Fruit fly (Drosophila melanogaster) whole organism, embryonic: ENCODE measurements around the gene Spn28Db.

ENCODE experiments used
- ATbp ChIP-seq: fragments of 200-800 bp; sonication (Bioruptor generic); optimal IDR thresholded peaks from 2 replicates; lab custom pipeline; 2017; ENCODE audit warnings: missing biosample characterization, mild to moderate bottlenecking, missing genetic modification characterization, missing genetic modification reagents
- Abd-B ChIP-seq: fragments of 200-800 bp; sonication (Bioruptor generic); optimal IDR thresholded peaks from 2 replicates; lab custom pipeline; 2018; ENCODE audit warnings: missing biosample characterization, mild to moderate bottlenecking, missing genetic modification characterization, moderate library complexity
- Adf1 ChIP-seq: fragments of 200-800 bp; sonication (Bioruptor generic); IDR thresholded peaks from 2 replicates; pipeline ENCODE4 v1.3.6; 2022; ENCODE audit warnings: missing biosample characterization, missing genetic modification characterization
- Antp ChIP-seq: fragments of 200-800 bp; sonication (Bioruptor generic); optimal IDR thresholded peaks from 3 replicates; lab custom pipeline; 2016; ENCODE audit warnings: missing biosample characterization, missing genetic modification characterization
- CG10147 ChIP-seq: fragments of 200-800 bp; sonication (Bioruptor generic); optimal IDR thresholded peaks from 2 replicates; lab custom pipeline; 2019; ENCODE audit warnings: missing biosample characterization, mild to moderate bottlenecking, missing genetic modification characterization, moderate library complexity
- CG10366 ChIP-seq: fragments of 200-800 bp; sonication (Bioruptor generic); IDR thresholded peaks from 2 replicates; pipeline ENCODE4 v1.3.6; 2022; ENCODE audit warnings: missing biosample characterization, missing genetic modification characterization
- CG11093 ChIP-seq: fragments of 200-800 bp; sonication (Bioruptor generic); IDR thresholded peaks from 3 replicates; pipeline ENCODE4 v1.3.6; 2022; ENCODE audit warnings: missing biosample characterization, missing genetic modification characterization
- CG12299 ChIP-seq: fragments of 200-800 bp; sonication (Bioruptor generic); optimal IDR thresholded peaks from 2 replicates; lab custom pipeline; 2018; ENCODE audit warnings: missing biosample characterization, mild to moderate bottlenecking, missing genetic modification characterization
- CG12942 ChIP-seq: fragments of 200-800 bp; sonication (Bioruptor generic); optimal IDR thresholded peaks from 3 replicates; lab custom pipeline; 2016; ENCODE audit warnings: missing biosample characterization, missing genetic modification characterization
- CG13287 ChIP-seq: fragments of 200-800 bp; sonication (Bioruptor generic); IDR thresholded peaks from 2 replicates; pipeline ENCODE4 v1.3.6; 2022; ENCODE audit warnings: missing biosample characterization, missing genetic modification characterization; ENCODE audit not compliant: partially characterized antibody
- CG14965 ChIP-seq: fragments of 200-800 bp; sonication (Bioruptor generic); optimal IDR thresholded peaks from 2 replicates; lab custom pipeline; 2016; ENCODE audit warnings: missing biosample characterization, missing genetic modification characterization, borderline replicate concordance
- CG1529 ChIP-seq: fragments of 200-800 bp; sonication (Bioruptor generic); optimal IDR thresholded peaks from 3 replicates; lab custom pipeline; 2018; ENCODE audit warnings: missing biosample characterization, missing genetic modification characterization
- CG15479 ChIP-seq: fragments of 200-800 bp; sonication (Bioruptor generic); optimal IDR thresholded peaks from 3 replicates; lab custom pipeline; 2019; ENCODE audit warnings: missing biosample characterization, mild to moderate bottlenecking, missing genetic modification characterization, moderate library complexity
- CG34224 ChIP-seq: fragments of 200-800 bp; sonication (Bioruptor generic); IDR thresholded peaks from 3 replicates; pipeline ENCODE4 v1.3.6; 2022; ENCODE audit warnings: missing biosample characterization, missing genetic modification characterization; ENCODE audit not compliant: partially characterized antibody
- CG4328 ChIP-seq: fragments of 200-800 bp; sonication (Bioruptor generic); optimal IDR thresholded peaks from 3 replicates; lab custom pipeline; 2017; ENCODE audit warnings: missing biosample characterization, missing genetic modification reagents, missing genetic modification characterization
- CG6689 ChIP-seq: fragments of 200-800 bp; sonication (Bioruptor generic); IDR thresholded peaks from 2 replicates; pipeline ENCODE4 v1.3.6; 2022; ENCODE audit warnings: missing biosample characterization, missing genetic modification characterization
- CG6765 ChIP-seq: fragments of 200-800 bp; sonication (Bioruptor generic); optimal IDR thresholded peaks from 3 replicates; lab custom pipeline; 2017; ENCODE audit warnings: missing biosample characterization, mild to moderate bottlenecking, missing genetic modification characterization
- CG7987 ChIP-seq: fragments of 200-800 bp; sonication (Bioruptor generic); optimal IDR thresholded peaks from 2 replicates; lab custom pipeline; 2018; ENCODE audit warnings: missing biosample characterization, mild to moderate bottlenecking, missing genetic modification characterization, moderate library complexity
- CG8359 ChIP-seq: fragments of 200-800 bp; sonication (Bioruptor generic); optimal IDR thresholded peaks from 2 replicates; lab custom pipeline; 2017; ENCODE audit warnings: missing biosample characterization, mild to moderate bottlenecking, missing genetic modification characterization, borderline replicate concordance
- Dfd ChIP-seq, 2 experiments: fragments of >200 bp; optimal IDR thresholded peaks; 2 replicates each; lab custom pipeline; 2017; ENCODE audit warnings: missing biosample characterization in 2 of 2, missing genetic modification characterization in 2 of 2
- Dip2 ChIP-seq: fragments of 200-800 bp; sonication (Bioruptor generic); IDR thresholded peaks from 2 replicates; pipeline ENCODE4 v1.3.6; 2022; ENCODE audit warnings: missing biosample characterization, missing genetic modification characterization
- Dll ChIP-seq: fragments of 200-800 bp; sonication (Bioruptor generic); IDR thresholded peaks from 4 replicates; pipeline ENCODE4 v1.3.6; 2022; ENCODE audit warnings: missing biosample characterization, missing genetic modification characterization; ENCODE audit not compliant: partially characterized antibody
- Doc3 ChIP-seq: fragments of 200-800 bp; sonication (Bioruptor generic); IDR thresholded peaks from 3 replicates; pipeline ENCODE4 v1.3.6; 2022; ENCODE audit warnings: missing biosample characterization, missing genetic modification characterization; ENCODE audit not compliant: partially characterized antibody
- HLH3B ChIP-seq: fragments of 200-800 bp; sonication (Bioruptor generic); IDR thresholded peaks from 2 replicates; pipeline ENCODE4 v1.3.6; 2022; ENCODE audit warnings: missing biosample characterization, missing genetic modification characterization
- HLHmδ ChIP-seq: fragments of 200-800 bp; sonication (Bioruptor generic); optimal IDR thresholded peaks from 2 replicates; lab custom pipeline; 2018; ENCODE audit warnings: missing biosample characterization, mild to moderate bottlenecking, missing genetic modification characterization, moderate library complexity
- Hr39 ChIP-seq: fragments of >200 bp; optimal IDR thresholded peaks from 2 replicates; lab custom pipeline; 2017
- Pdp1 ChIP-seq, 2 experiments: fragments of 200-800 bp; sonication (Bioruptor generic); optimal IDR thresholded peaks; 3 replicates each; lab custom pipeline; 2016; ENCODE audit warnings: missing biosample characterization in 2 of 2, missing genetic modification characterization in 2 of 2, mild to moderate bottlenecking in 1 of 2, moderate library complexity in 1 of 2
- Rfx ChIP-seq: fragments of 200-800 bp; sonication (Bioruptor generic); IDR thresholded peaks from 2 replicates; pipeline ENCODE4 v1.3.6; 2022; ENCODE audit warnings: missing biosample characterization, missing genetic modification characterization
- Scr ChIP-seq: fragments of 200-800 bp; sonication (Bioruptor generic); IDR thresholded peaks from 2 replicates; pipeline ENCODE4 v1.3.6; 2022; ENCODE audit warnings: missing biosample characterization, missing genetic modification characterization; ENCODE audit not compliant: partially characterized antibody
- Sox102F ChIP-seq: fragments of 200-800 bp; sonication (Bioruptor generic); optimal IDR thresholded peaks from 2 replicates; lab custom pipeline; 2018; ENCODE audit warnings: missing biosample characterization, mild to moderate bottlenecking, missing genetic modification characterization, moderate library complexity
- Xrp1 ChIP-seq: fragments of 200-800 bp; sonication (Bioruptor generic); IDR thresholded peaks from 2 replicates; pipeline ENCODE4 v1.3.6; 2022; ENCODE audit warnings: missing biosample characterization, missing genetic modification characterization
- aop ChIP-seq: fragments of 200-800 bp; sonication (Bioruptor generic); IDR thresholded peaks from 2 replicates; pipeline ENCODE4 v1.3.6; 2022; ENCODE audit warnings: missing biosample characterization, missing genetic modification characterization
- bcd ChIP-seq: fragments of 200-800 bp; sonication (Bioruptor generic); optimal IDR thresholded peaks from 2 replicates; lab custom pipeline; 2017; ENCODE audit warnings: missing biosample characterization, mild to moderate bottlenecking, missing genetic modification characterization
- bowl ChIP-seq: fragments of 200-800 bp; sonication (Bioruptor generic); IDR thresholded peaks from 2 replicates; pipeline ENCODE4 v1.3.6; 2022; ENCODE audit warnings: missing biosample characterization, missing genetic modification characterization
- br ChIP-seq: fragments of >200 bp; optimal IDR thresholded peaks from 2 replicates; lab custom pipeline; 2017
- dan ChIP-seq: fragments of 200-800 bp; sonication (Bioruptor generic); IDR thresholded peaks from 2 replicates; pipeline ENCODE4 v1.3.6; 2022; ENCODE audit warnings: missing biosample characterization, missing genetic modification characterization
- eve ChIP-seq, 2 experiments: fragments of >200 bp; optimal IDR thresholded peaks; 2 replicates each; lab custom pipeline; 2017; ENCODE audit warnings: missing biosample characterization in 2 of 2, missing genetic modification characterization in 2 of 2
- gro ChIP-seq: fragments of 200-800 bp; sonication (Bioruptor generic); optimal IDR thresholded peaks from 2 replicates; lab custom pipeline; 2016; ENCODE audit warnings: missing biosample characterization, missing genetic modification characterization
- hbn ChIP-seq: fragments of 200-800 bp; sonication (Bioruptor generic); IDR thresholded peaks from 2 replicates; pipeline ENCODE4 v1.3.6; 2022; ENCODE audit warnings: missing biosample characterization, missing genetic modification characterization; ENCODE audit not compliant: partially characterized antibody
- kah ChIP-seq: fragments of 200-800 bp; sonication (Bioruptor generic); optimal IDR thresholded peaks from 2 replicates; lab custom pipeline; 2018; ENCODE audit warnings: missing biosample characterization, mild to moderate bottlenecking, missing genetic modification characterization
- nerfin-1 ChIP-seq: fragments of 200-800 bp; sonication (Bioruptor generic); optimal IDR thresholded peaks from 3 replicates; lab custom pipeline; 2019; ENCODE audit warnings: missing biosample characterization, mild to moderate bottlenecking, missing genetic modification characterization, moderate library complexity
- otp ChIP-seq: fragments of 200-800 bp; sonication (Bioruptor generic); IDR thresholded peaks from 3 replicates; pipeline ENCODE4, ENCODE4 v1.3.6; 2022; ENCODE audit warnings: missing biosample characterization, missing genetic modification characterization
- p53 ChIP-seq: fragments of 200-800 bp; sonication (Bioruptor generic); optimal IDR thresholded peaks from 2 replicates; lab custom pipeline; 2016; ENCODE audit warnings: missing biosample characterization, missing genetic modification characterization
- pb ChIP-seq: fragments of 200-800 bp; sonication (Bioruptor generic); optimal IDR thresholded peaks from 3 replicates; lab custom pipeline; 2016; ENCODE audit warnings: missing biosample characterization, missing genetic modification characterization
- psq ChIP-seq: fragments of 200-800 bp; sonication (Bioruptor generic); optimal IDR thresholded peaks from 2 replicates; lab custom pipeline; 2017; ENCODE audit warnings: missing biosample characterization, missing genetic modification characterization
- sd ChIP-seq: fragments of 200-800 bp; sonication (Bioruptor generic); optimal IDR thresholded peaks from 3 replicates; lab custom pipeline; 2018; ENCODE audit warnings: missing biosample characterization, mild to moderate bottlenecking, missing genetic modification characterization, moderate library complexity
- sens-2 ChIP-seq: fragments of 200-800 bp; sonication (Bioruptor generic); IDR thresholded peaks from 2 replicates; pipeline ENCODE4 v1.3.6; 2022; ENCODE audit warnings: missing biosample characterization, missing genetic modification characterization
- shn ChIP-seq: fragments of 200-800 bp; sonication (Bioruptor generic); optimal IDR thresholded peaks from 3 replicates; lab custom pipeline; 2016; ENCODE audit warnings: missing biosample characterization, missing genetic modification characterization
- sima ChIP-seq: fragments of 200-800 bp; sonication (Bioruptor generic); optimal IDR thresholded peaks from 2 replicates; lab custom pipeline; 2016; ENCODE audit warnings: missing biosample characterization, missing genetic modification characterization
- sr ChIP-seq: fragments of 200-800 bp; sonication (Bioruptor generic); IDR thresholded peaks from 3 replicates; pipeline ENCODE4 v1.3.6; 2022; ENCODE audit warnings: missing biosample characterization, missing genetic modification characterization
- tin ChIP-seq: fragments of 200-800 bp; sonication (Bioruptor generic); optimal IDR thresholded peaks from 3 replicates; lab custom pipeline; 2016; ENCODE audit warnings: missing biosample characterization, missing genetic modification characterization
- vnd ChIP-seq: fragments of 200-800 bp; sonication (Bioruptor generic); IDR thresholded peaks from 3 replicates; pipeline ENCODE4 v1.3.6; 2022; ENCODE audit warnings: missing biosample characterization, missing genetic modification characterization; ENCODE audit not compliant: partially characterized antibody

Gene Spn28Db

DNA sequence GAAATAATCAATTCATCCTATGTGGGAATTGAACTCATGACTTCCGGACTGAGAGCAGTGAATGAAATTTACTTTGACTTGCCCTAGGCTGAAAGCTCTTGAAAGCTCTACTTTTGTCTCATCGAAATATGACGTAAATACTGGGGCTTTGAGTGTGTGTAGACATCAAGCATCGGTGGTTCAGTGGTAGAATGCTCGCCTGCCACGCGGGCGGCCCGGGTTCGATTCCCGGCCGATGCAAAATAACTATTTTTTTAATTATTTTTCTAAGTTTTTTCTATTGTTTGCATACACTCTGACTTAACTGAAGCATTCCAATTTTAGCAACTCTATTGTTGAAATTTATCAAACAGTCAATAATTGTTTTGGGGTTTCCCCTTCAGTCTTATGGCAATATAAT lies 17.8 kb downstream of the Spn28Db start:
- TF ChIP-seq p53 (GFP tag; lab: Kevin White, UChicago): no peak
- TF ChIP-seq Dip2 (GFP tag; lab: Robert Waterston, UW): no peak
- no peak for TF ChIP-seq Sox102F
- no peak for TF ChIP-seq shn (GFP tag; lab: Kevin White, UChicago)
- no peak for TF ChIP-seq sens-2
- TF ChIP-seq bcd (GFP tag; lab: Kevin White, UChicago): no peak
- no peak for TF ChIP-seq Hr39
- no peak for TF ChIP-seq nerfin-1 (tag; lab: Kevin White, UChicago)
- no peak for TF ChIP-seq CG12299
- no peak for TF ChIP-seq tin (GFP tag; lab: Kevin White, UChicago)
- no peak for TF ChIP-seq sima (GFP tag; lab: Kevin White, UChicago)
- no peak for TF ChIP-seq Antp (GFP tag; lab: Kevin White, UChicago)
- no peak for TF ChIP-seq dan (GFP tag; lab: Robert Waterston, UW)
- TF ChIP-seq kah (GFP tag; lab: Kevin White, UChicago): no peak
- TF ChIP-seq Dll (GFP tag; lab: Robert Waterston, UW): peak; percentile 61; the same call in 3 of the 4 replicates
- TF ChIP-seq CG6765: no peak
- peak; percentile 70 for TF ChIP-seq Scr
- no peak for TF ChIP-seq bowl
- TF ChIP-seq CG34224 (GFP tag; lab: Robert Waterston, UW): peak; percentile 70
- no peak for TF ChIP-seq CG11093 (GFP tag; lab: Robert Waterston, UW)
- no peak for TF ChIP-seq Pdp1 (GFP tag; optimal IDR thresholded peaks at IDR 0.05; lab: Kevin White, UChicago)
- TF ChIP-seq ATbp: no peak
- TF ChIP-seq Adf1 (GFP tag; lab: Robert Waterston, UW): no peak
- peak; percentile 84 for TF ChIP-seq vnd
- no peak for TF ChIP-seq CG15479 (GFP tag; lab: Kevin White, UChicago)
- TF ChIP-seq CG10147 (GFP tag; lab: Kevin White, UChicago): no peak
- TF ChIP-seq CG1529 (GFP tag; lab: Kevin White, UChicago): no peak
- TF ChIP-seq CG4328 (GFP tag; lab: Kevin White, UChicago): no peak
- TF ChIP-seq aop (GFP tag; lab: Robert Waterston, UW): no peak
- TF ChIP-seq hbn (GFP tag; lab: Robert Waterston, UW): no peak; the same call in 1 of the 2 replicates
- TF ChIP-seq eve (GFP tag; optimal IDR thresholded peaks at IDR 0.05; lab: Kevin White, UChicago): no peak
- TF ChIP-seq Rfx (GFP tag; lab: Robert Waterston, UW): peak; percentile 18; the same call in 1 of the 2 replicates
- TF ChIP-seq br (lab: Kevin White, UChicago): no peak
- TF ChIP-seq CG13287: peak; percentile 74
- TF ChIP-seq HLHmδ (GFP tag; lab: Kevin White, UChicago): no peak
- no peak for TF ChIP-seq Dfd (GFP tag; optimal IDR thresholded peaks at IDR 0.05; lab: Kevin White, UChicago)
- TF ChIP-seq CG6689 (GFP tag; lab: Robert Waterston, UW): no peak
- no peak for TF ChIP-seq sr
- TF ChIP-seq sd: no peak
- TF ChIP-seq CG12942 (GFP tag; lab: Kevin White, UChicago): no peak
- no peak for TF ChIP-seq psq
- TF ChIP-seq CG10366 (GFP tag; lab: Robert Waterston, UW): no peak
- TF ChIP-seq pb (GFP tag; lab: Kevin White, UChicago): no peak
- TF ChIP-seq Doc3 (GFP tag; lab: Robert Waterston, UW): peak; percentile 50; the same call in 2 of the 3 replicates
- TF ChIP-seq CG14965: no peak
- no peak for TF ChIP-seq gro (GFP tag; lab: Kevin White, UChicago)
- TF ChIP-seq otp (GFP tag; lab: Robert Waterston, UW): no peak
- TF ChIP-seq CG8359 (GFP tag; lab: Kevin White, UChicago): no peak
- TF ChIP-seq CG7987 (GFP tag; lab: Kevin White, UChicago): no peak
- no peak for TF ChIP-seq Xrp1
- TF ChIP-seq HLH3B (GFP tag; lab: Robert Waterston, UW): no peak
- no peak for TF ChIP-seq Abd-B (GFP tag; lab: Kevin White, UChicago)
